Worm (Caenorhabditis elegans): Measurements from ENCODE around the gene ykt-6.

ce11 chrIII:7275296-7275695 lies 12.1 kb downstream of the ykt-6 start, which contains the start of gene psd-1:
- TF ChIP-seq lim-6 (tag; optimal IDR thresholded peaks at IDR 0.05), result no peak
- no peak for TF ChIP-seq npax-4 (tag; optimal IDR thresholded peaks at IDR 0.05)
- TF ChIP-seq pros-1 (tag; optimal IDR thresholded peaks at IDR 0.05), result no peak
- no peak for TF ChIP-seq fax-1 (tag; optimal IDR thresholded peaks at IDR 0.05)
- no peak for TF ChIP-seq odd-2 (tag; optimal IDR thresholded peaks at IDR 0.05)
- no peak for TF ChIP-seq ref-2 (tag; optimal IDR thresholded peaks at IDR 0.05)
- no peak for TF ChIP-seq F13H6.1 (tag; optimal IDR thresholded peaks at IDR 0.05)
- TF ChIP-seq hlh-6 (tag; optimal IDR thresholded peaks at IDR 0.05), result no peak
- no peak for TF ChIP-seq ama-1 (optimal IDR thresholded peaks at IDR 0.05)
- TF ChIP-seq ahr-1 (tag; optimal IDR thresholded peaks at IDR 0.05), result no peak
- no peak for TF ChIP-seq lin-11 (tag; optimal IDR thresholded peaks at IDR 0.05)
- no peak for TF ChIP-seq Y22D7AL.16 (tag; optimal IDR thresholded peaks at IDR 0.05)
